Worm (Caenorhabditis elegans) whole organism, L4 larva: ENCODE results near the gene gldc-1.

Experiments
- F10B5.3 ChIP-seq: sonication (generic microtip); optimal IDR thresholded peaks from 2 replicates; lab custom pipeline; 2016; ENCODE audit warnings: mild to moderate bottlenecking, missing genetic modification characterization, missing compliant biosample characterization
- F26F4.8 ChIP-seq: fragments of 200-800 bp; sonication (Bioruptor generic); conservative IDR thresholded peaks from 2 replicates; pipeline ENCODE4 v1.3.6; 2022; ENCODE audit warnings: missing genetic modification characterization, missing compliant biosample characterization
- F37D6.2 ChIP-seq: sonication (generic microtip); optimal IDR thresholded peaks from 2 replicates; lab custom pipeline; 2016; ENCODE audit warnings: mild to moderate bottlenecking, missing genetic modification characterization, missing compliant biosample characterization
- F49E8.2 ChIP-seq: sonication (generic microtip); optimal IDR thresholded peaks from 2 replicates; lab custom pipeline; 2016; ENCODE audit warnings: missing compliant biosample characterization, mild to moderate bottlenecking, missing genetic modification characterization, borderline replicate concordance
- R02D3.7 ChIP-seq: fragments of 150-350 bp; sonication (generic microtip); optimal IDR thresholded peaks from 3 replicates; lab custom pipeline; 2014; ENCODE audit warnings: missing biosample characterization, missing genetic modification characterization
- T20F7.1 ChIP-seq: fragments of 200-800 bp; sonication (Bioruptor generic); optimal IDR thresholded peaks from 2 replicates; lab custom pipeline; 2018; ENCODE audit warnings: mild to moderate bottlenecking, missing genetic modification characterization, missing compliant biosample characterization
- T26A8.4 ChIP-seq: fragments of 200-800 bp; sonication (Bioruptor generic); IDR thresholded peaks from 2 replicates; pipeline ENCODE4 v1.3.6; 2022; ENCODE audit warnings: missing genetic modification characterization, missing compliant biosample characterization
- Y105C5A.15 ChIP-seq: fragments of 200-800 bp; sonication (Bioruptor generic); IDR thresholded peaks from 2 replicates; pipeline ENCODE4 v1.3.6; 2022; ENCODE audit warnings: missing genetic modification characterization, missing compliant biosample characterization
- Y5F2A.4 ChIP-seq: fragments of 200-800 bp; sonication (Bioruptor generic); optimal IDR thresholded peaks from 2 replicates; lab custom pipeline; 2018; ENCODE audit warnings: mild to moderate bottlenecking, missing genetic modification characterization, missing compliant biosample characterization
- ZK337.2 ChIP-seq: fragments of 200-800 bp; sonication (Bioruptor generic); IDR thresholded peaks from 2 replicates; pipeline ENCODE4 v1.3.6; 2022; ENCODE audit warnings: missing genetic modification reagents, missing genetic modification characterization, missing compliant biosample characterization
- aha-1 ChIP-seq: fragments of 150-350 bp; peaks from one replicate; lab custom pipeline; 2014; ENCODE audit warnings: missing biosample characterization, missing genetic modification characterization
- ama-1 ChIP-seq: fragments of 150-350 bp; optimal IDR thresholded peaks from 2 replicates; lab custom pipeline; 2014; ENCODE audit warnings: inconsistent platforms, mixed read lengths
- ceh-32 ChIP-seq: sonication (generic microtip); optimal IDR thresholded peaks from 2 replicates; lab custom pipeline; 2016; ENCODE audit warnings: mild to moderate bottlenecking, missing genetic modification characterization, missing compliant biosample characterization; ENCODE audit not compliant: poor library complexity
- ces-1 ChIP-seq: fragments of 150-350 bp; sonication (generic microtip); optimal IDR thresholded peaks from 4 replicates; lab custom pipeline; 2014; ENCODE audit warnings: missing biosample characterization, missing genetic modification reagents, missing genetic modification characterization
- daf-12 ChIP-seq: fragments of 150-350 bp; optimal IDR thresholded peaks from 2 replicates; lab custom pipeline; 2014; ENCODE audit warnings: missing biosample characterization, missing genetic modification reagents, missing genetic modification characterization
- dmd-6 ChIP-seq: fragments of 200-800 bp; sonication (Bioruptor generic); IDR thresholded peaks from 2 replicates; pipeline ENCODE4 v1.3.6; 2022; ENCODE audit warnings: missing genetic modification reagents, missing genetic modification characterization, missing compliant biosample characterization
- dmd-9 ChIP-seq: fragments of 200-800 bp; sonication (Bioruptor generic); IDR thresholded peaks from 2 replicates; pipeline ENCODE4 v1.3.6; 2022; ENCODE audit warnings: missing genetic modification reagents, missing genetic modification characterization, missing compliant biosample characterization
- dpl-1 ChIP-seq: fragments of 150-350 bp; optimal IDR thresholded peaks from 2 replicates; lab custom pipeline; 2014; ENCODE audit warnings: missing biosample characterization, missing genetic modification reagents, missing genetic modification characterization
- duxl-1 ChIP-seq: sonication (generic microtip); optimal IDR thresholded peaks from 2 replicates; lab custom pipeline; 2016; ENCODE audit warnings: mild to moderate bottlenecking, missing genetic modification characterization, moderate library complexity, missing compliant biosample characterization; ENCODE audit not compliant: poor library complexity
- egl-27 ChIP-seq: sonication (generic microtip); optimal IDR thresholded peaks from 3 replicates; lab custom pipeline; 2017; ENCODE audit warnings: missing biosample characterization, missing genetic modification reagents, missing genetic modification characterization
- hlh-11 ChIP-seq: fragments of 200-800 bp; sonication (Bioruptor generic); optimal IDR thresholded peaks from 2 replicates; lab custom pipeline; 2018; ENCODE audit warnings: mild to moderate bottlenecking, missing genetic modification characterization, missing compliant biosample characterization
- hlh-30 ChIP-seq: sonication (generic microtip); optimal IDR thresholded peaks from 2 replicates; lab custom pipeline; 2017; ENCODE audit warnings: antibody characterized with exemption, mild to moderate bottlenecking, missing genetic modification characterization, missing compliant biosample characterization; ENCODE audit not compliant: insufficient read depth
- hmg-1.1 ChIP-seq: fragments of 200-800 bp; sonication (Bioruptor generic); IDR thresholded peaks from 2 replicates; pipeline ENCODE4 v1.3.6; 2022; ENCODE audit warnings: missing genetic modification reagents, missing genetic modification characterization, missing compliant biosample characterization
- lin-29 ChIP-seq: fragments of 200-800 bp; sonication (Bioruptor generic); IDR thresholded peaks from 2 replicates; pipeline ENCODE4 v1.3.6; 2022; ENCODE audit warnings: missing genetic modification reagents, missing genetic modification characterization, missing compliant biosample characterization
- lin-38 ChIP-seq: fragments of 200-800 bp; sonication (Bioruptor generic); IDR thresholded peaks from 2 replicates; pipeline ENCODE4 v1.3.6; 2022; ENCODE audit warnings: missing genetic modification reagents, missing genetic modification characterization, missing compliant biosample characterization
- madf-5 ChIP-seq, 2 experiments: fragments of 200-800 bp; sonication (Bioruptor generic); IDR thresholded peaks; 2 replicates each; pipeline ENCODE4 v1.3.6; 2022; ENCODE audit warnings: missing compliant biosample characterization in 2 of 2, missing genetic modification characterization in 2 of 2
- madf-9 ChIP-seq: fragments of 200-800 bp; sonication (Bioruptor generic); conservative IDR thresholded peaks from 2 replicates; pipeline ENCODE4 v1.3.6; 2022; ENCODE audit warnings: missing genetic modification reagents, missing genetic modification characterization, missing compliant biosample characterization
- mdt-29 ChIP-seq: fragments of 200-800 bp; sonication (Bioruptor generic); IDR thresholded peaks from 2 replicates; pipeline ENCODE4 v1.3.6; 2022; ENCODE audit warnings: missing genetic modification reagents, missing genetic modification characterization, missing compliant biosample characterization
- mep-1 ChIP-seq: fragments of 150-350 bp; sonication (generic microtip); optimal IDR thresholded peaks from 3 replicates; lab custom pipeline; 2014; ENCODE audit warnings: missing biosample characterization, missing genetic modification characterization
- mes-2 ChIP-seq: sonication (generic microtip); optimal IDR thresholded peaks from 2 replicates; lab custom pipeline; 2016; ENCODE audit warnings: missing genotype, mild to moderate bottlenecking, missing genetic modification characterization, missing compliant biosample characterization; ENCODE audit not compliant: poor library complexity, severe bottlenecking
- mxl-3 ChIP-seq: fragments of 200-800 bp; sonication (Bioruptor generic); optimal IDR thresholded peaks from 2 replicates; lab custom pipeline; 2018; ENCODE audit warnings: mild to moderate bottlenecking, missing genetic modification characterization, missing compliant biosample characterization
- nhr-102 ChIP-seq: sonication (generic microtip); optimal IDR thresholded peaks from 2 replicates; lab custom pipeline; 2016; ENCODE audit warnings: mild to moderate bottlenecking, missing genetic modification characterization, moderate library complexity, missing compliant biosample characterization
- nhr-237 ChIP-seq: sonication (generic microtip); optimal IDR thresholded peaks from 2 replicates; lab custom pipeline; 2017; ENCODE audit warnings: missing biosample characterization, missing genetic modification characterization
- nhr-25 ChIP-seq: sonication (generic microtip); optimal IDR thresholded peaks from 2 replicates; lab custom pipeline; 2017; ENCODE audit warnings: missing genetic modification characterization, mild to moderate bottlenecking, missing compliant biosample characterization, antibody characterized with exemption, moderate library complexity, borderline replicate concordance; ENCODE audit not compliant: insufficient read depth
- nhr-28 ChIP-seq: fragments of 150-350 bp; optimal IDR thresholded peaks from 2 replicates; lab custom pipeline; 2014; ENCODE audit warnings: missing biosample characterization, missing genetic modification characterization
- nhr-41 ChIP-seq: fragments of 200-800 bp; sonication (Bioruptor generic); IDR thresholded peaks from 2 replicates; pipeline ENCODE4 v1.3.6; 2022; ENCODE audit warnings: missing genetic modification reagents, missing genetic modification characterization, missing compliant biosample characterization
- nhr-48 ChIP-seq: sonication (generic microtip); optimal IDR thresholded peaks from 2 replicates; lab custom pipeline; 2016; ENCODE audit warnings: mild to moderate bottlenecking, missing genetic modification characterization, missing compliant biosample characterization
- nhr-6 ChIP-seq: fragments of 150-350 bp; optimal IDR thresholded peaks from 2 replicates; lab custom pipeline; 2014; ENCODE audit warnings: missing biosample characterization, missing genetic modification characterization
- nhr-77 ChIP-seq: fragments of 150-350 bp; optimal IDR thresholded peaks from 2 replicates; lab custom pipeline; 2014; ENCODE audit warnings: missing biosample characterization, missing genetic modification characterization
- php-3 ChIP-seq: fragments of 200-800 bp; sonication (Bioruptor generic); IDR thresholded peaks from 2 replicates; pipeline ENCODE4 v1.3.6; 2022; ENCODE audit warnings: missing genetic modification reagents, missing genetic modification characterization, missing compliant biosample characterization
- pqm-1 ChIP-seq: sonication (generic microtip); optimal IDR thresholded peaks from 2 replicates; lab custom pipeline; 2017; ENCODE audit warnings: missing biosample characterization, missing genetic modification characterization
- rbr-2 ChIP-seq: sonication (generic microtip); optimal IDR thresholded peaks from 2 replicates; lab custom pipeline; 2016; ENCODE audit warnings: missing genotype, missing genetic modification characterization, missing compliant biosample characterization
- skn-1 ChIP-seq: fragments of 150-350 bp; optimal IDR thresholded peaks from 2 replicates; lab custom pipeline; 2014; ENCODE audit warnings: missing biosample characterization, missing genetic modification characterization
- snpc-1.2 ChIP-seq: fragments of 200-800 bp; sonication (Bioruptor generic); IDR thresholded peaks from 2 replicates; pipeline ENCODE4 v1.3.6; 2022; ENCODE audit warnings: missing genetic modification reagents, missing genetic modification characterization, missing compliant biosample characterization
- snpc-4 ChIP-seq: fragments of 150-350 bp; optimal IDR thresholded peaks from 2 replicates; lab custom pipeline; 2014; ENCODE audit warnings: missing biosample characterization, missing genetic modification characterization
- spr-3 ChIP-seq: fragments of 200-800 bp; sonication (Bioruptor generic); optimal IDR thresholded peaks from 2 replicates; lab custom pipeline; 2018; ENCODE audit warnings: mild to moderate bottlenecking, missing genetic modification characterization, missing compliant biosample characterization
- tra-1 ChIP-seq: fragments of 200-800 bp; sonication (Bioruptor generic); IDR thresholded peaks from 2 replicates; pipeline ENCODE4 v1.3.6; 2022; ENCODE audit warnings: missing genetic modification reagents, missing genetic modification characterization, missing compliant biosample characterization
- unc-130 ChIP-seq: sonication (generic microtip); optimal IDR thresholded peaks from 2 replicates; lab custom pipeline; 2016; ENCODE audit warnings: missing genetic modification reagents, missing genetic modification characterization, missing compliant biosample characterization
- zip-11 ChIP-seq: fragments of 200-800 bp; sonication (Bioruptor generic); IDR thresholded peaks from 2 replicates; pipeline ENCODE4 v1.3.6; 2022; ENCODE audit warnings: missing genetic modification characterization, missing compliant biosample characterization
- ztf-11 ChIP-seq: fragments of 150-350 bp; optimal IDR thresholded peaks from 2 replicates; lab custom pipeline; 2014; ENCODE audit warnings: missing biosample characterization, missing genetic modification characterization
- ztf-7 ChIP-seq: fragments of 150-350 bp; optimal IDR thresholded peaks from 2 replicates; lab custom pipeline; 2014; ENCODE audit warnings: missing biosample characterization, missing genetic modification characterization

gldc-1 gene

DNA sequence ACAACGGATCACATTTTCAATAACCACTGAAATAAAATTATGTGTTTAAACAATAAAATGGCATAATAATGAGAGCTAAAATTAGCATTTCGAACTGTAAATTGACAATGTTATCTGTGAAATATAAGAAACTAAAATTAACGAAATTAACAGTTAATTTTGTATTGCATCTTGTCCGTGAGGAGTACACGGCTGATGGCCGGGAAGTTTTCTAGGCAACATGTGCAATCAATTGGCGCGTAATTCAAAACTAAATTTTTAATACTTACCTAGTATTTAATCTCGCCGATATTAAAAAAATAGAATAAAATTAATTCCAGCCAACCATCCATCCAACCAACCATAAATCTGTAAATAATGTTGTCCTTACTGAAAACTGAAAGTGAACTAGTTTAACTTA, 11.3 kb downstream of the gldc-1 start:
- TF ChIP-seq R02D3.7 (tag; lab: Kevin White, UChicago) (no peak), madf-9 (GFP tag; lab: Robert Waterston, UW) (peak; percentile 62), unc-130 (peak; percentile 90), hlh-30 (tag; lab: Kevin White, UChicago) (peak; percentile 63), mdt-29 (GFP tag; lab: Robert Waterston, UW) (no peak), skn-1 (tag; lab: Kevin White, UChicago) (no peak), nhr-28 (tag; lab: Kevin White, UChicago) (peak; percentile 28), ama-1 (lab: Kevin White, UChicago) (no peak), pqm-1 (tag; lab: Kevin White, UChicago) (no peak), ztf-7 (tag; lab: Kevin White, UChicago) (no peak), mep-1 (tag; lab: Kevin White, UChicago) (no peak), nhr-48 (tag; lab: Kevin White, UChicago) (peak; percentile 48), T20F7.1 (GFP tag; lab: Kevin White, UChicago) (peak; percentile 51), mxl-3 (GFP tag; lab: Kevin White, UChicago) (peak; percentile 45), ZK337.2 (peak; percentile 92), nhr-237 (tag; lab: Kevin White, UChicago) (no peak), tra-1 (GFP tag; lab: Robert Waterston, UW) (peak; percentile 66; the same call in 1 of the 2 replicates), mes-2 (peak; percentile 99), dpl-1 (GFP tag; lab: Kevin White, UChicago) (peak; percentile 98), lin-29 (no peak), ces-1 (GFP tag; lab: Kevin White, UChicago) (no peak), aha-1 (peak; percentile 95), ztf-11 (tag; lab: Kevin White, UChicago) (no peak), nhr-41 (GFP tag; lab: Robert Waterston, UW) (no peak), zip-11 (GFP tag; lab: Robert Waterston, UW) (no peak), dmd-6 (GFP tag; lab: Robert Waterston, UW) (peak; percentile 64), daf-12 (tag; lab: Kevin White, UChicago) (no peak), snpc-1.2 (GFP tag; lab: Robert Waterston, UW) (no peak), dmd-9 (GFP tag; lab: Robert Waterston, UW) (peak; percentile 91), F26F4.8 (GFP tag; lab: Robert Waterston, UW) (no peak), snpc-4 (no peak), ceh-32 (no peak), nhr-25 (tag; lab: Kevin White, UChicago) (no peak), Y5F2A.4 (GFP tag; lab: Kevin White, UChicago) (no peak), nhr-102 (tag; lab: Kevin White, UChicago) (peak; percentile 52), rbr-2 (tag; lab: Kevin White, UChicago) (peak; percentile 52), F49E8.2 (no peak), hlh-11 (tag; lab: Kevin White, UChicago) (peak; percentile 21), spr-3 (GFP tag; lab: Kevin White, UChicago) (no peak), egl-27 (tag; lab: Kevin White, UChicago) (no peak), nhr-77 (tag; lab: Kevin White, UChicago) (no peak), lin-38 (GFP tag; lab: Robert Waterston, UW) (no peak), hmg-1.1 (GFP tag; lab: Robert Waterston, UW) (peak; percentile 50; the same call in 1 of the 2 replicates), madf-5 (GFP tag; IDR thresholded peaks at IDR 0.05; lab: Robert Waterston, UW) (no peak), F10B5.3 (tag; lab: Kevin White, UChicago) (peak; percentile 11), F37D6.2 (tag; lab: Kevin White, UChicago) (peak; percentile 35), php-3 (GFP tag; lab: Robert Waterston, UW) (no peak), Y105C5A.15 (no peak), duxl-1 (tag; lab: Kevin White, UChicago) (peak; percentile 71), nhr-6 (tag; lab: Kevin White, UChicago) (peak; percentile 51), T26A8.4 (0 out of 2 replicates have a peak, but pooled peaks have one; percentile 19)
